Worm (Caenorhabditis elegans): ENCODE measurements around the gene acl-13.

DNA sequence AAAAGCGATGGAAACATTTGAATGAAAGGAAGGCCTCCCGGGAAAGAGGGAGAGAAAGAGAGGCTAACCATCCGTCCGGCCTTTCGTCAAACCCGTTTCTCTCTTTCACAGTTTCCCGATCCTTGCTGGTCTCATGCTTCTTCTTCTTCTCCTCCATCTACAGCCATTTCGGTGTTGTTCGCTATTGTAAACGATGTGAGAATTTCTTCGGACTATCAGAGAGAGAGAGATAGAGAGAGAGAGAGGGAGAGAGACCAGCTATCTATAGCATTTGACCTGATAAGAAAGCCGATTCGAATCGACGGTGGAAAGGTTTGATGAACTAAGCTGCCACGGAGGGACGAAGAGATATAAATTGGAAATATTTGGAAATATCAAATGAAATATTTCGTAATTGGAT is 6.8 kb upstream of the acl-13 start:
- TF ChIP-seq T22C8.4 (GFP tag; IDR thresholded peaks at IDR 0.05) (no peak), tab-1 (GFP tag; IDR thresholded peaks at IDR 0.05) (no peak), flt-1 (GFP tag; IDR thresholded peaks at IDR 0.05) (no peak), ref-1 (GFP tag; conservative IDR thresholded peaks at IDR 0.05) (no peak), med-1 (GFP tag; optimal IDR thresholded peaks at IDR 0.05; ENCODE audit: insufficient read depth) (no peak), ztf-23 (GFP tag; IDR thresholded peaks at IDR 0.05) (no peak)

Measured in whole organism, midembryonic.